Worm (Caenorhabditis elegans) whole organism, young adult: Measurements from ENCODE around the gene F11A5.16.
A peak's percentile ranks its signal among the peaks of the same experiment; 100 is the strongest.

Experiments used
- B0019.2 ChIP-seq: fragments of 200-800 bp; sonication (Bioruptor generic); conservative IDR thresholded peaks from 2 replicates; pipeline ENCODE4 v1.3.6; 2022; ENCODE audit warnings: missing genetic modification reagents, missing genetic modification characterization, missing compliant biosample characterization
- B0261.1 ChIP-seq: sonication (generic microtip); optimal IDR thresholded peaks from 2 replicates; lab custom pipeline; 2016; ENCODE audit warnings: mild to moderate bottlenecking, missing genetic modification characterization, moderate library complexity, missing compliant biosample characterization
- C06A6.2 ChIP-seq: fragments of 200-800 bp; sonication (Bioruptor generic); conservative IDR thresholded peaks from 2 replicates; pipeline ENCODE4 v1.3.6; 2022; ENCODE audit warnings: missing genetic modification characterization, missing compliant biosample characterization
- D2030.7 ChIP-seq: fragments of 200-800 bp; sonication (Bioruptor generic); IDR thresholded peaks from 2 replicates; pipeline ENCODE4 v1.3.6; 2022; ENCODE audit warnings: missing genetic modification reagents, missing genetic modification characterization, missing compliant biosample characterization
- F10E7.11 ChIP-seq: sonication (generic microtip); optimal IDR thresholded peaks from 2 replicates; lab custom pipeline; 2017; ENCODE audit warnings: mild to moderate bottlenecking, missing genetic modification characterization, moderate library complexity, missing compliant biosample characterization
- F22D6.2 ChIP-seq: sonication (generic microtip); optimal IDR thresholded peaks from 2 replicates; lab custom pipeline; 2016; ENCODE audit warnings: mild to moderate bottlenecking, missing genetic modification characterization, missing compliant biosample characterization
- F49E8.2 ChIP-seq: sonication (generic microtip); optimal IDR thresholded peaks from 3 replicates; lab custom pipeline; 2017; ENCODE audit warnings: missing genetic modification characterization, mild to moderate bottlenecking, missing compliant biosample characterization, antibody characterized with exemption, moderate library complexity; ENCODE audit not compliant: insufficient read depth
- F57A8.1 ChIP-seq: fragments of 200-800 bp; sonication (Bioruptor generic); optimal IDR thresholded peaks from 2 replicates; lab custom pipeline; 2018; ENCODE audit warnings: mild to moderate bottlenecking, missing genetic modification characterization, moderate library complexity, missing compliant biosample characterization
- K11D2.4 ChIP-seq: fragments of 200-800 bp; sonication (Bioruptor generic); IDR thresholded peaks from 2 replicates; pipeline ENCODE4 v1.3.6; 2022; ENCODE audit warnings: missing genetic modification reagents, missing genetic modification characterization, missing compliant biosample characterization
- Y95B8A.8 ChIP-seq: fragments of 200-800 bp; sonication (Bioruptor generic); IDR thresholded peaks from 2 replicates; pipeline ENCODE4 v1.3.6; 2022; ENCODE audit warnings: missing genetic modification reagents, missing genetic modification characterization, missing compliant biosample characterization
- ZK185.1 ChIP-seq: sonication (generic microtip); optimal IDR thresholded peaks from 2 replicates; lab custom pipeline; 2016; ENCODE audit warnings: mild to moderate bottlenecking, missing genetic modification characterization, missing compliant biosample characterization; ENCODE audit not compliant: poor library complexity, severe bottlenecking
- aptf-2 ChIP-seq: fragments of 200-800 bp; sonication (Bioruptor generic); conservative IDR thresholded peaks from 2 replicates; pipeline ENCODE4 v1.3.6; 2022; ENCODE audit warnings: missing genetic modification reagents, missing genetic modification characterization, missing compliant biosample characterization
- attf-6 ChIP-seq: fragments of 200-800 bp; sonication (Bioruptor generic); IDR thresholded peaks from 2 replicates; pipeline ENCODE4 v1.3.6; 2022; ENCODE audit warnings: missing genetic modification reagents, missing genetic modification characterization, missing compliant biosample characterization
- egl-44 ChIP-seq: fragments of 200-800 bp; sonication (Bioruptor generic); IDR thresholded peaks from 2 replicates; pipeline ENCODE4 v1.3.6; 2022; ENCODE audit warnings: missing genetic modification reagents, missing genetic modification characterization, missing compliant biosample characterization
- gei-17 ChIP-seq: fragments of 200-800 bp; sonication (Bioruptor generic); optimal IDR thresholded peaks from 2 replicates; lab custom pipeline; 2018; ENCODE audit warnings: mild to moderate bottlenecking, missing genetic modification characterization, missing compliant biosample characterization
- hmg-20 ChIP-seq: fragments of 200-800 bp; sonication (Bioruptor generic); IDR thresholded peaks from 2 replicates; pipeline ENCODE4 v1.3.6; 2022; ENCODE audit warnings: missing genetic modification reagents, missing genetic modification characterization, missing compliant biosample characterization
- hsf-1 ChIP-seq: fragments of 200-800 bp; sonication (Bioruptor generic); IDR thresholded peaks from 2 replicates; pipeline ENCODE4 v1.3.6; 2022; ENCODE audit warnings: missing genetic modification reagents, missing genetic modification characterization, missing compliant biosample characterization
- madf-6 ChIP-seq: fragments of 200-800 bp; sonication (Bioruptor generic); IDR thresholded peaks from 2 replicates; pipeline ENCODE4 v1.3.6; 2022; ENCODE audit warnings: missing genetic modification reagents, missing genetic modification characterization, missing compliant biosample characterization
- mxl-1 ChIP-seq: sonication (generic microtip); optimal IDR thresholded peaks from 2 replicates; lab custom pipeline; 2016; ENCODE audit warnings: missing genetic modification characterization, missing compliant biosample characterization
- nfya-1 ChIP-seq: sonication (generic microtip); optimal IDR thresholded peaks from 2 replicates; lab custom pipeline; 2017; ENCODE audit warnings: antibody characterized with exemption, missing compliant biosample characterization, missing genetic modification characterization, borderline replicate concordance; ENCODE audit not compliant: insufficient read depth
- nhr-179 ChIP-seq: sonication (generic microtip); optimal IDR thresholded peaks from 2 replicates; lab custom pipeline; 2016; ENCODE audit warnings: mild to moderate bottlenecking, missing genetic modification characterization, missing compliant biosample characterization
- nhr-80 ChIP-seq: sonication (generic microtip); optimal IDR thresholded peaks from 2 replicates; lab custom pipeline; 2016; ENCODE audit warnings: missing genetic modification characterization, missing compliant biosample characterization
- nhr-90 ChIP-seq: sonication (generic microtip); optimal IDR thresholded peaks from 2 replicates; lab custom pipeline; 2016; ENCODE audit warnings: missing genotype, mild to moderate bottlenecking, missing genetic modification characterization, missing compliant biosample characterization
- pha-4 ChIP-seq: fragments of 150-350 bp; sonication (generic microtip); optimal IDR thresholded peaks from 2 replicates; lab custom pipeline; 2014; ENCODE audit warnings: missing biosample characterization, missing genetic modification reagents, missing genetic modification characterization
- rpc-1 ChIP-seq, 2 experiments: fragments of 150-350 bp in 1 of 2; sonication (generic microtip) in 1 of 2; optimal IDR thresholded peaks; 2 replicates each; lab custom pipeline; 2014 to 2018; ENCODE audit warnings: missing biosample characterization in 1 of 2, missing genetic modification characterization in 1 of 2, missing genetic modification reagents in 1 of 2, missing genotype in 1 of 2
- sdz-38 ChIP-seq: sonication (generic microtip); optimal IDR thresholded peaks from 2 replicates; lab custom pipeline; 2016; ENCODE audit warnings: missing genotype, missing genetic modification characterization, missing compliant biosample characterization
- snpc-1.1 ChIP-seq: sonication (generic microtip); optimal IDR thresholded peaks from 2 replicates; lab custom pipeline; 2017; ENCODE audit warnings: missing genetic modification characterization, mild to moderate bottlenecking, missing compliant biosample characterization, antibody characterized with exemption, moderate library complexity, missing genotype, missing genetic modification reagents; ENCODE audit not compliant: insufficient read depth
- snpc-4 ChIP-seq, 5 experiments: fragments of 150-350 bp in 1 of 5; sonication (generic microtip) in 4 of 5; optimal IDR thresholded peaks; 2 replicates each; lab custom pipeline; 2014 to 2018; ENCODE audit warnings: missing genetic modification characterization in 5 of 5, missing biosample characterization in 3 of 5, antibody characterized with exemption in 2 of 5, mild to moderate bottlenecking in 2 of 5, missing compliant biosample characterization in 2 of 5, missing genotype in 2 of 5, moderate library complexity in 2 of 5, missing genetic modification reagents in 1 of 5
- somi-1 ChIP-seq: fragments of 200-800 bp; sonication (Bioruptor generic); optimal IDR thresholded peaks from 2 replicates; lab custom pipeline; 2018; ENCODE audit warnings: mild to moderate bottlenecking, missing genetic modification characterization, missing compliant biosample characterization
- sptf-2 ChIP-seq: fragments of 200-800 bp; sonication (Bioruptor generic); optimal IDR thresholded peaks from 2 replicates; lab custom pipeline; 2018; ENCODE audit warnings: mild to moderate bottlenecking, missing genetic modification characterization, missing compliant biosample characterization
- tbp1 ChIP-seq: fragments of 200-800 bp; sonication (Bioruptor generic); optimal IDR thresholded peaks from 2 replicates; lab custom pipeline; 2018; ENCODE audit warnings: mild to moderate bottlenecking, missing genetic modification characterization, missing compliant biosample characterization
- tlf-1 ChIP-seq: fragments of 200-800 bp; sonication (Bioruptor generic); optimal IDR thresholded peaks from 2 replicates; lab custom pipeline; 2018; ENCODE audit warnings: mild to moderate bottlenecking, missing genetic modification characterization, missing compliant biosample characterization
- xnd-1 ChIP-seq: sonication (generic microtip); optimal IDR thresholded peaks from 2 replicates; lab custom pipeline; 2016; ENCODE audit warnings: missing genotype, missing genetic modification reagents, missing genetic modification characterization, missing compliant biosample characterization
- zim-3 ChIP-seq: sonication (generic microtip); optimal IDR thresholded peaks from 2 replicates; lab custom pipeline; 2017; ENCODE audit warnings: mild to moderate bottlenecking, missing genetic modification characterization, moderate library complexity, missing compliant biosample characterization
- ztf-26 ChIP-seq: sonication (generic microtip); optimal IDR thresholded peaks from 2 replicates; lab custom pipeline; 2017; ENCODE audit warnings: missing genetic modification characterization, missing compliant biosample characterization
- ztf-3 ChIP-seq: fragments of 200-800 bp; sonication (Bioruptor generic); optimal IDR thresholded peaks from 2 replicates; lab custom pipeline; 2018; ENCODE audit warnings: mild to moderate bottlenecking, missing genetic modification characterization, missing compliant biosample characterization

F11A5.16 gene

ce11 chrV:16211713-16212112, 961 bp downstream of the F11A5.16 start:
- TF ChIP-seq nhr-179 (tag; lab: Kevin White, UChicago) (no peak), tlf-1 (GFP tag; lab: Kevin White, UChicago) (no peak), nfya-1 (tag; lab: Kevin White, UChicago) (no peak)

ce11 chrV:16213323-16213722, 2.6 kb downstream of the F11A5.16 start:
- TF ChIP-seq somi-1 (GFP tag; lab: Kevin White, UChicago) (peak; percentile 30), C06A6.2 (GFP tag; lab: Robert Waterston, UW) (peak; percentile 58; the same call in 1 of the 2 replicates), ztf-26 (tag; lab: Kevin White, UChicago) (peak; percentile 65), mxl-1 (no peak), egl-44 (GFP tag; lab: Robert Waterston, UW) (no peak)

ce11 chrV:16214505-16214904, 3.8 kb downstream of the F11A5.16 start, which contains the start of gene F11A5.9:
Gene F11A5.9 (plus strand): TSS chrV:16214890.
- TF ChIP-seq F22D6.2 (tag; lab: Kevin White, UChicago): no peak
- no peak for TF ChIP-seq F49E8.2 (tag; lab: Kevin White, UChicago)

- TF ChIP-seq F57A8.1 (GFP tag; lab: Kevin White, UChicago) (no peak), sdz-38 (no peak), ZK185.1 (tag; lab: Kevin White, UChicago) (no peak), ztf-3 (GFP tag; lab: Kevin White, UChicago) (no peak), D2030.7 (GFP tag; lab: Robert Waterston, UW) (no peak), xnd-1 (tag; lab: Kevin White, UChicago) (no peak), somi-1 (GFP tag; lab: Kevin White, UChicago) (no peak), Y95B8A.8 (GFP tag; lab: Robert Waterston, UW) (no peak), gei-17 (GFP tag; lab: Kevin White, UChicago) (no peak), B0019.2 (no peak), hmg-20 (no peak), hsf-1 (no peak), nhr-90 (no peak), K11D2.4 (GFP tag; lab: Robert Waterston, UW) (no peak), snpc-1.1 (tag; lab: Kevin White, UChicago) (no peak), madf-6 (GFP tag; lab: Robert Waterston, UW) (no peak), aptf-2 (GFP tag; lab: Robert Waterston, UW) (no peak), F10E7.11 (tag; lab: Kevin White, UChicago) (no peak), nhr-80 (tag; lab: Kevin White, UChicago) (no peak), zim-3 (no peak)
Observed at ce11 chrV:16218522-16218921, 7.8 kb downstream of the F11A5.16 start, which contains the start of gene F11A5.15. Gene F11A5.15 (minus strand): TSS chrV:16218622.

ce11 chrV:16218972-16219757, 8.4 kb downstream of the F11A5.16 start, which contains the start of gene glc-1:
Gene glc-1 (plus strand): TSS chrV:16219634.
- peak; percentile 74 for TF ChIP-seq tbp1 (GFP tag; lab: Kevin White, UChicago)
- 0 out of 2 replicates have a peak, but pooled peaks have one; percentile 27 for TF ChIP-seq attf-6 (GFP tag; lab: Robert Waterston, UW)
- TF ChIP-seq sptf-2: no peak
- no peak for TF ChIP-seq pha-4 (tag; lab: Kevin White, UChicago)
- TF ChIP-seq rpc-1 (optimal IDR thresholded peaks at IDR 0.05; lab: Kevin White, UChicago): peak; percentile 29
- TF ChIP-seq rpc-1 (tag; optimal IDR thresholded peaks at IDR 0.05; lab: Kevin White, UChicago): peak; percentile 74
- TF ChIP-seq snpc-4 (GFP tag; optimal IDR thresholded peaks at IDR 0.05; lab: Kevin White, UChicago): no peak
- peak in 1 of 4 experiments; percentile 21 for TF ChIP-seq snpc-4 (tag; optimal IDR thresholded peaks at IDR 0.05; lab: Kevin White, UChicago)
- peak; percentile 42 for TF ChIP-seq B0261.1
- TF ChIP-seq, all 124 proteins: peak for 5
